Worm (Caenorhabditis elegans): ENCODE measurements around the gene K08B5.2.
A peak's percentile ranks its signal among the peaks of the same experiment; 100 is the strongest.

K08B5.2 gene

DNA sequence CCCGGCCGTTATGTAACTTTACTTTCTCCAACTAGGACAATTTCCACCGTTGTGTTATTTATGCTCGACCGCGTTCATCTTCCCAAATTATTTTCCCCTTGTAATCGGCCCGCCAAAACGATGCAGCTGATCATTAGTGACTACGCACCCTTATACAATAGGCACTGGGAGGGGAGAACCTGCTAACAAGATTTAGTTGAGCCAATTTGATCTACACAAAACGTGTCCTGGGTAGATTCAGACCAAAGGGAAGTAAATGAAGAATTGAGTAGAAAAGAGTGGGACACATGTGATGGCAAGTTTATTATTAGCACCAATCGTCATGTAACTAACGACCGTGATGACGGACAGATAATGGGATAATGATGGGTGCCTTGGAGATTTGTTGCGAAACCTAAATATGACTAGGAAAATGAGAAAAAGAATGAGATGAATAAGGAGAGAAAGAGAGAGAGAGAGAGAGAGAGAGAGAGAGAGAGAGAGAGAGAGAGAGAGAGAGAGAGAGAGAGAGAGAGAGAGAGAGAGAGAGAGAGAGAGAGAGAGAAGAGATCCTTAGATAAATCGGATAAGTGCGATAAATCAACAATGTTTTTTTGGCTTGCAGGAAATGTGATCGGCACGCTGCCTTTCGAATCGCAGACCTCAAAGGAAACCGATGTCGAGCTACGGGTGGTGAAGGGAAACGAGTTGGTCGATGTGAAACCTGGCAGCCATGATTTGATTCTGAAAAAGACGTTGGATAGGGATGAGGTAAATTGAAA, 42.0 kb upstream of the K08B5.2 start:
- TF ChIP-seq lin-54 (GFP tag; optimal IDR thresholded peaks at IDR 0.05) (no peak), ztf-3 (GFP tag; optimal IDR thresholded peaks at IDR 0.05) (no peak), aptf-3 (GFP tag; IDR thresholded peaks at IDR 0.05) (no peak), bed-2 (GFP tag; IDR thresholded peaks at IDR 0.05) (no peak), snpc-1.1 (tag; optimal IDR thresholded peaks at IDR 0.05; ENCODE audit: insufficient read depth) (no peak), egrh-3 (GFP tag; IDR thresholded peaks at IDR 0.05) (no peak), hlh-12 (tag; optimal IDR thresholded peaks at IDR 0.05) (no peak)

DNA sequence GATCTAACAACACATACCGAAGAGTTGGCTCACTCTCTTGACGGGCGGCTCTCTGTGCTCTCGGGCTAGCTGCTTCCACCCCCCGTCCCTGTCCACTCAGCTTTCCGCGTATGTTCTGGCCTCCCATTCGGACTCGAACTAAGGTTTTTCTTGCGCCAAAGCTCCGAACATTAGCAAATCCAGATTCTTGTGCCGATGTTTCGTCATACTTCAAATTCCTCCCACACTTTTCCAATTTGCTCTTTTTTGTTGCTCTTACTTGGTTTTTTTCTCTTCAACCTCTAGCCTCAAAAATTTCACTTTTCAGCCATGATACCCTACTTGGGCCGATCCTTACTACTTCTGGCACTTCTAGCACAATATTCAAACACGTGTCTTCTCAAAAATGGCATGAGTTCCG, 41.2 kb upstream of the K08B5.2 start, which contains the start of gene cdh-9:
Gene cdh-9 (plus strand): TSS at position 301 of the 400 bp plus-strand sequence.
- TF ChIP-seq lir-1 (GFP tag; conservative IDR thresholded peaks at IDR 0.05): no peak
- TF ChIP-seq nfyb-1 (GFP tag; IDR thresholded peaks at IDR 0.05): no peak
- TF ChIP-seq F49E8.2 (tag; optimal IDR thresholded peaks at IDR 0.05; ENCODE audit: insufficient read depth): no peak
- no peak for TF ChIP-seq lin-35 (GFP tag; optimal IDR thresholded peaks at IDR 0.05)
- TF ChIP-seq nhr-179 (tag; optimal IDR thresholded peaks at IDR 0.05): no peak
- no peak for TF ChIP-seq fkh-3 (tag; optimal IDR thresholded peaks at IDR 0.05)
- no peak for TF ChIP-seq atf-7 (tag; optimal IDR thresholded peaks at IDR 0.05)
- no peak for TF ChIP-seq ceh-27 (GFP tag; optimal IDR thresholded peaks at IDR 0.05)
- TF ChIP-seq lin-26 (GFP tag; IDR thresholded peaks at IDR 0.05): no peak
- no peak for TF ChIP-seq nfya-2 (GFP tag; IDR thresholded peaks at IDR 0.05)

DNA sequence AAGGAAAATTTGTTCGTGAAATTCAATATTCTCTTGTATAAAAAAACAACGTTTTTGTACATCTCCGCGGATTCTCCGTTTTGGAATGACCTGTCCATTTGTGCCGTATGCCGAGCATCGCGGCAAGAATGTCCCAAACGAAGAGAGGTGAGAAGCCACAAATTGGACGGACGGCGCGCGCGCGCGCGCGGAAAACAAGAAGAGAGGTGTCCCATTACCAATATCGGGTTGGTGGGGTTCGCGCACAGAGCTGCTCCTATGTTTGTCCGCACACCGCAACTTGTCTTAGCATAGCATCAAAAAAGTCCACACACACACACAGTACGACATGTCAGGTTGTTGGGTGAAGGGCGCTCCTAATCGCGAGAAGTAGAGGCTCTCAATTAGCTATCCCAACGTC, 37.8 kb upstream of the K08B5.2 start:
- no peak for TF ChIP-seq madf-8 (GFP tag; conservative IDR thresholded peaks at IDR 0.05)
- no peak for TF ChIP-seq B0035.1 (tag; optimal IDR thresholded peaks at IDR 0.05)
- no peak for TF ChIP-seq gei-17 (GFP tag; optimal IDR thresholded peaks at IDR 0.05)
- TF ChIP-seq egrh-3 (GFP tag; IDR thresholded peaks at IDR 0.05): peak; percentile 52; the same call in 1 of the 2 replicates
- TF ChIP-seq ama-1 (optimal IDR thresholded peaks at IDR 0.05): no peak
- TF ChIP-seq ama-1 (GFP tag; optimal IDR thresholded peaks at IDR 0.05): no peak
- TF ChIP-seq nhr-27 (tag; optimal IDR thresholded peaks at IDR 0.05): no peak
- TF ChIP-seq F39B2.1 (GFP tag; IDR thresholded peaks at IDR 0.05): no peak
- no peak for TF ChIP-seq egl-44 (GFP tag; IDR thresholded peaks at IDR 0.05)
- TF ChIP-seq zfh-2 (GFP tag; conservative IDR thresholded peaks at IDR 0.05): peak; percentile 88
- no peak for TF ChIP-seq tbx-9 (tag; optimal IDR thresholded peaks at IDR 0.05; ENCODE audit: borderline replicate concordance)

DNA sequence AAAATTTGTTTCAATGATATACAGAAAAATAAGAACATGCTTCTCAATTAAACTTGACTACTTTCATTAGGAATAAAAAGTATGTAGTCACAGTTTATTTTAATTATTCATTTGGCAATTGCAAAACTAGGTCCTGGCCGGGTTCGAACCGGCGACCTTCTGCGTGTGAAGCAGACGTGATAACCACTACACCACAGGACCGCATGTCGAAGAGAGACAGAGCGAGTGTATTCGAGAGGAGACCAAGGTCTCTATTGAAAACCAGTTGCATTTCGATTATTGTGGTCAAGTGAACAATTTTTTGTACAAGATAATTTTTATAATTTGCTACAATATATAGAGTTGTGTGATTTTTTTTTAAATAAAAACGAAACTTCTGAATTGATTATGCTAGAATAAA, 37.1 kb upstream of the K08B5.2 start:
- TF ChIP-seq rec-8 (tag; optimal IDR thresholded peaks at IDR 0.05) (peak; percentile 57 to 69), sea-2 (GFP tag; IDR thresholded peaks at IDR 0.05) (no peak), repo-1 (tag; optimal IDR thresholded peaks at IDR 0.05) (peak; percentile 42), ceh-58 (GFP tag; IDR thresholded peaks at IDR 0.05) (no peak), lin-26 (GFP tag; IDR thresholded peaks at IDR 0.05) (peak; percentile 84), hlh-26 (GFP tag; conservative IDR thresholded peaks at IDR 0.05) (no peak), egl-18 (GFP tag; IDR thresholded peaks at IDR 0.05) (0 out of 2 replicates have a peak, but pooled peaks have one; percentile 17), ets-4 (GFP tag; optimal IDR thresholded peaks at IDR 0.05) (no peak), nhr-179 (tag; optimal IDR thresholded peaks at IDR 0.05) (no peak), somi-1 (GFP tag; optimal IDR thresholded peaks at IDR 0.05) (peak; percentile 65), cebp-2 (GFP tag; IDR thresholded peaks at IDR 0.05) (peak; percentile 83; the same call in 1 of the 2 replicates), dox-1 (GFP tag; IDR thresholded peaks at IDR 0.05) (peak; percentile 73), gei-17 (GFP tag; optimal IDR thresholded peaks at IDR 0.05) (peak; percentile 48), B0035.1 (tag; optimal IDR thresholded peaks at IDR 0.05) (peak; percentile 19), zim-3 (tag; optimal IDR thresholded peaks at IDR 0.05) (peak; percentile 76), madf-6 (GFP tag; IDR thresholded peaks at IDR 0.05) (peak; percentile 68), F10E7.11 (tag; optimal IDR thresholded peaks at IDR 0.05) (peak; percentile 20), nfya-1 (tag; optimal IDR thresholded peaks at IDR 0.05; ENCODE audit: borderline replicate concordance, insufficient read depth) (no peak), K11D2.4 (GFP tag; IDR thresholded peaks at IDR 0.05) (0 out of 2 replicates have a peak, but pooled peaks have one; percentile 47), Y67H2A.10 (GFP tag; conservative IDR thresholded peaks at IDR 0.05) (no peak)

All from whole organism, young adult.